Worm (Caenorhabditis elegans) whole organism, L4 larva: Measurements from ENCODE around the gene ghi-1.

Experiments
- D1046.2 ChIP-seq: fragments of 200-800 bp; sonication (Bioruptor generic); IDR thresholded peaks from 2 replicates; pipeline ENCODE4 v1.3.6; 2022; ENCODE audit warnings: missing genetic modification characterization, missing compliant biosample characterization
- F10B5.3 ChIP-seq: sonication (generic microtip); optimal IDR thresholded peaks from 2 replicates; lab custom pipeline; 2016; ENCODE audit warnings: mild to moderate bottlenecking, missing genetic modification characterization, missing compliant biosample characterization
- R02D3.7 ChIP-seq: fragments of 150-350 bp; sonication (generic microtip); optimal IDR thresholded peaks from 3 replicates; lab custom pipeline; 2014; ENCODE audit warnings: missing biosample characterization, missing genetic modification characterization
- T26A8.4 ChIP-seq: fragments of 200-800 bp; sonication (Bioruptor generic); IDR thresholded peaks from 2 replicates; pipeline ENCODE4 v1.3.6; 2022; ENCODE audit warnings: missing genetic modification characterization, missing compliant biosample characterization
- Y48G9A.11 ChIP-seq: fragments of 200-800 bp; sonication (Bioruptor generic); IDR thresholded peaks from 2 replicates; pipeline ENCODE4 v1.3.6; 2022; ENCODE audit warnings: missing genetic modification reagents, missing genetic modification characterization, missing compliant biosample characterization
- aha-1 ChIP-seq: fragments of 150-350 bp; peaks from one replicate; lab custom pipeline; 2014; ENCODE audit warnings: missing biosample characterization, missing genetic modification characterization
- ceh-20 ChIP-seq: fragments of 200-800 bp; sonication (Bioruptor generic); IDR thresholded peaks from 2 replicates; pipeline ENCODE4 v1.3.6; 2022; ENCODE audit warnings: missing genetic modification reagents, missing genetic modification characterization, missing compliant biosample characterization
- ceh-32 ChIP-seq: sonication (generic microtip); optimal IDR thresholded peaks from 2 replicates; lab custom pipeline; 2016; ENCODE audit warnings: mild to moderate bottlenecking, missing genetic modification characterization, missing compliant biosample characterization; ENCODE audit not compliant: poor library complexity
- ceh-82 ChIP-seq: sonication (generic microtip); optimal IDR thresholded peaks from 2 replicates; lab custom pipeline; 2017; ENCODE audit warnings: missing biosample characterization, missing genetic modification characterization
- ces-1 ChIP-seq: fragments of 150-350 bp; sonication (generic microtip); optimal IDR thresholded peaks from 4 replicates; lab custom pipeline; 2014; ENCODE audit warnings: missing biosample characterization, missing genetic modification reagents, missing genetic modification characterization
- ctbp-1 ChIP-seq: fragments of 200-800 bp; sonication (Bioruptor generic); IDR thresholded peaks from 2 replicates; pipeline ENCODE4 v1.3.6; 2022; ENCODE audit warnings: missing genetic modification reagents, missing genetic modification characterization, missing compliant biosample characterization
- daf-16 ChIP-seq, 3 experiments: sonication (generic microtip); optimal IDR thresholded peaks; 2 replicates each; lab custom pipeline; 2016 to 2017; ENCODE audit warnings: missing genetic modification characterization in 3 of 3, missing genetic modification reagents in 3 of 3, mild to moderate bottlenecking in 2 of 3, missing compliant biosample characterization in 2 of 3, missing biosample characterization in 1 of 3, moderate library complexity in 1 of 3
- daf-19 ChIP-seq: fragments of 200-800 bp; sonication (Bioruptor generic); conservative IDR thresholded peaks from 2 replicates; pipeline ENCODE4 v1.3.6; 2022; ENCODE audit warnings: missing genetic modification characterization, missing compliant biosample characterization
- dmd-6 ChIP-seq: fragments of 200-800 bp; sonication (Bioruptor generic); IDR thresholded peaks from 2 replicates; pipeline ENCODE4 v1.3.6; 2022; ENCODE audit warnings: missing genetic modification reagents, missing genetic modification characterization, missing compliant biosample characterization
- dve-1 ChIP-seq: sonication (generic microtip); optimal IDR thresholded peaks from 2 replicates; lab custom pipeline; 2017; ENCODE audit warnings: antibody characterized with exemption, mild to moderate bottlenecking, missing genetic modification characterization, missing compliant biosample characterization; ENCODE audit not compliant: insufficient read depth
- egl-27 ChIP-seq: sonication (generic microtip); optimal IDR thresholded peaks from 3 replicates; lab custom pipeline; 2017; ENCODE audit warnings: missing biosample characterization, missing genetic modification reagents, missing genetic modification characterization
- egl-43 ChIP-seq: fragments of 200-800 bp; sonication (Bioruptor generic); IDR thresholded peaks from 2 replicates; pipeline ENCODE4 v1.3.6; 2022; ENCODE audit warnings: missing genetic modification reagents, missing genetic modification characterization, missing compliant biosample characterization
- fkh-10 ChIP-seq: fragments of 150-350 bp; optimal IDR thresholded peaks from 2 replicates; lab custom pipeline; 2014; ENCODE audit warnings: missing biosample characterization, missing genetic modification reagents, missing genetic modification characterization
- gei-8 ChIP-seq: fragments of 200-800 bp; sonication (Bioruptor generic); optimal IDR thresholded peaks from 2 replicates; lab custom pipeline; 2018; ENCODE audit warnings: mild to moderate bottlenecking, missing genetic modification characterization, missing compliant biosample characterization
- hif-1 ChIP-seq, 2 experiments: sonication (generic microtip); optimal IDR thresholded peaks; 2 replicates each; lab custom pipeline; 2016 to 2017; ENCODE audit warnings: missing compliant biosample characterization in 2 of 2, missing genetic modification characterization in 2 of 2, missing genetic modification reagents in 2 of 2, missing genotype in 2 of 2, mild to moderate bottlenecking in 1 of 2
- hlh-11 ChIP-seq: fragments of 200-800 bp; sonication (Bioruptor generic); optimal IDR thresholded peaks from 2 replicates; lab custom pipeline; 2018; ENCODE audit warnings: mild to moderate bottlenecking, missing genetic modification characterization, missing compliant biosample characterization
- hlh-30 ChIP-seq: sonication (generic microtip); optimal IDR thresholded peaks from 2 replicates; lab custom pipeline; 2017; ENCODE audit warnings: antibody characterized with exemption, mild to moderate bottlenecking, missing genetic modification characterization, missing compliant biosample characterization; ENCODE audit not compliant: insufficient read depth
- hmg-1.1 ChIP-seq: fragments of 200-800 bp; sonication (Bioruptor generic); IDR thresholded peaks from 2 replicates; pipeline ENCODE4 v1.3.6; 2022; ENCODE audit warnings: missing genetic modification reagents, missing genetic modification characterization, missing compliant biosample characterization
- lin-1 ChIP-seq: fragments of 200-800 bp; sonication (Bioruptor generic); IDR thresholded peaks from 2 replicates; pipeline ENCODE4 v1.3.6; 2022; ENCODE audit warnings: missing genetic modification reagents, missing genetic modification characterization, missing compliant biosample characterization
- lsy-2 ChIP-seq, 2 experiments: fragments of 150-350 bp in 1 of 2; sonication (generic microtip) in 1 of 2; optimal IDR thresholded peaks; 2 replicates each; lab custom pipeline; 2014 to 2017; ENCODE audit warnings: missing biosample characterization in 2 of 2, missing genetic modification characterization in 2 of 2
- madf-9 ChIP-seq: fragments of 200-800 bp; sonication (Bioruptor generic); conservative IDR thresholded peaks from 2 replicates; pipeline ENCODE4 v1.3.6; 2022; ENCODE audit warnings: missing genetic modification reagents, missing genetic modification characterization, missing compliant biosample characterization
- mdl-1 ChIP-seq, 2 experiments: fragments of 150-350 bp in 1 of 2; sonication (generic microtip) in 1 of 2; optimal IDR thresholded peaks; 2 replicates each; lab custom pipeline; 2014 to 2017; ENCODE audit warnings: missing biosample characterization in 2 of 2, missing genetic modification characterization in 2 of 2
- mep-1 ChIP-seq: fragments of 150-350 bp; sonication (generic microtip); optimal IDR thresholded peaks from 3 replicates; lab custom pipeline; 2014; ENCODE audit warnings: missing biosample characterization, missing genetic modification characterization
- mes-2 ChIP-seq: sonication (generic microtip); optimal IDR thresholded peaks from 2 replicates; lab custom pipeline; 2016; ENCODE audit warnings: missing genotype, mild to moderate bottlenecking, missing genetic modification characterization, missing compliant biosample characterization; ENCODE audit not compliant: poor library complexity, severe bottlenecking
- nhr-111 ChIP-seq: fragments of 200-800 bp; sonication (Bioruptor generic); optimal IDR thresholded peaks from 2 replicates; lab custom pipeline; 2018; ENCODE audit warnings: mild to moderate bottlenecking, missing genetic modification characterization, missing compliant biosample characterization
- nhr-42 ChIP-seq: fragments of 200-800 bp; sonication (Bioruptor generic); IDR thresholded peaks from 2 replicates; pipeline ENCODE4 v1.3.6; 2022; ENCODE audit warnings: missing genetic modification characterization, missing compliant biosample characterization
- nhr-48 ChIP-seq: sonication (generic microtip); optimal IDR thresholded peaks from 2 replicates; lab custom pipeline; 2016; ENCODE audit warnings: mild to moderate bottlenecking, missing genetic modification characterization, missing compliant biosample characterization
- nhr-76 ChIP-seq: fragments of 150-350 bp; optimal IDR thresholded peaks from 2 replicates; lab custom pipeline; 2014; ENCODE audit warnings: missing biosample characterization, missing genetic modification characterization
- nhr-77 ChIP-seq: fragments of 150-350 bp; optimal IDR thresholded peaks from 2 replicates; lab custom pipeline; 2014; ENCODE audit warnings: missing biosample characterization, missing genetic modification characterization
- pha-4 ChIP-seq, 2 experiments: fragments of 150-350 bp in 1 of 2; fragments of 200-800 bp in 1 of 2; sonication (Bioruptor generic) in 1 of 2; IDR thresholded peaks in 1 of 2; optimal IDR thresholded peaks in 1 of 2; 2 replicates each; pipeline versions ENCODE4 v1.3.6 to Lab custom; 2014 to 2022; ENCODE audit warnings: missing genetic modification characterization in 2 of 2, missing genetic modification reagents in 2 of 2, missing biosample characterization in 1 of 2, missing compliant biosample characterization in 1 of 2
- sdz-12 ChIP-seq: fragments of 200-800 bp; sonication (Bioruptor generic); optimal IDR thresholded peaks from 2 replicates; lab custom pipeline; 2018; ENCODE audit warnings: mild to moderate bottlenecking, missing genetic modification characterization, missing compliant biosample characterization
- unc-130 ChIP-seq: sonication (generic microtip); optimal IDR thresholded peaks from 2 replicates; lab custom pipeline; 2016; ENCODE audit warnings: missing genetic modification reagents, missing genetic modification characterization, missing compliant biosample characterization
- unc-39 ChIP-seq: sonication (generic microtip); optimal IDR thresholded peaks from 2 replicates; lab custom pipeline; 2017; ENCODE audit warnings: missing biosample characterization, missing genetic modification characterization
- unc-62 ChIP-seq, 3 experiments: fragments of 150-350 bp in 1 of 3; sonication (generic microtip); optimal IDR thresholded peaks in 2 of 3; peaks in 1 of 3; 1 replicate in 1 of 3; 2 replicates in 2 of 3; lab custom pipeline; 2014 to 2017; ENCODE audit warnings: missing biosample characterization in 3 of 3, missing genetic modification characterization in 3 of 3, missing genetic modification reagents in 3 of 3, missing genotype in 1 of 3
- vab-7 ChIP-seq: fragments of 200-800 bp; sonication (Bioruptor generic); IDR thresholded peaks from 2 replicates; pipeline ENCODE4 v1.3.6; 2022; ENCODE audit warnings: missing genetic modification reagents, missing genetic modification characterization, missing compliant biosample characterization
- ztf-7 ChIP-seq: fragments of 150-350 bp; optimal IDR thresholded peaks from 2 replicates; lab custom pipeline; 2014; ENCODE audit warnings: missing biosample characterization, missing genetic modification characterization

The ghi-1 gene

ce11 chrII:11619895-11620439 lies 26.6 kb upstream of the ghi-1 start (continued):
- TF ChIP-seq ceh-32 (peak; percentile 16), madf-9 (GFP tag; lab: Robert Waterston, UW) (peak; percentile 17; the same call in 1 of the 2 replicates), nhr-48 (tag; lab: Kevin White, UChicago) (peak; percentile 90), lin-1 (GFP tag; lab: Robert Waterston, UW) (no peak; the same call in 1 of the 2 replicates), lsy-2 (tag; optimal IDR thresholded peaks at IDR 0.05; lab: Kevin White, UChicago) (peak; percentile 64 to 70), nhr-42 (GFP tag; lab: Robert Waterston, UW) (peak; percentile 63; the same call in 1 of the 2 replicates), daf-16 (GFP tag; optimal IDR thresholded peaks at IDR 0.05; lab: Kevin White, UChicago) (peak; percentile 37 to 82), daf-16 (tag; optimal IDR thresholded peaks at IDR 0.05; lab: Kevin White, UChicago) (peak; percentile 43), sdz-12 (GFP tag; lab: Kevin White, UChicago) (no peak), ctbp-1 (peak; percentile 81), vab-7 (GFP tag; lab: Robert Waterston, UW) (peak; percentile 60; the same call in 1 of the 2 replicates), T26A8.4 (GFP tag; lab: Robert Waterston, UW) (peak; percentile 75; the same call in 1 of the 2 replicates), ceh-82 (tag; lab: Kevin White, UChicago) (no peak), ztf-7 (tag; lab: Kevin White, UChicago) (no peak), egl-27 (no peak), D1046.2 (GFP tag; lab: Robert Waterston, UW) (peak; percentile 67; the same call in 1 of the 2 replicates), unc-62 (GFP tag; optimal IDR thresholded peaks at IDR 0.05 in 1 of 2; lab: Kevin White, UChicago) (peak in 1 of 2 experiments; percentile 70), unc-62 (tag; optimal IDR thresholded peaks at IDR 0.05; lab: Kevin White, UChicago) (no peak)

ce11 chrII:11620630-11621246 lies 25.8 kb upstream of the ghi-1 start:
- TF ChIP-seq R02D3.7 (tag; lab: Kevin White, UChicago) (no peak), mep-1 (no peak), lsy-2 (tag; optimal IDR thresholded peaks at IDR 0.05; lab: Kevin White, UChicago) (peak in 1 of 2 experiments; percentile 1), pha-4 (GFP tag; IDR thresholded peaks at IDR 0.05; lab: Robert Waterston, UW) (no peak), pha-4 (tag; optimal IDR thresholded peaks at IDR 0.05; lab: Kevin White, UChicago) (peak; percentile 56)

DNA sequence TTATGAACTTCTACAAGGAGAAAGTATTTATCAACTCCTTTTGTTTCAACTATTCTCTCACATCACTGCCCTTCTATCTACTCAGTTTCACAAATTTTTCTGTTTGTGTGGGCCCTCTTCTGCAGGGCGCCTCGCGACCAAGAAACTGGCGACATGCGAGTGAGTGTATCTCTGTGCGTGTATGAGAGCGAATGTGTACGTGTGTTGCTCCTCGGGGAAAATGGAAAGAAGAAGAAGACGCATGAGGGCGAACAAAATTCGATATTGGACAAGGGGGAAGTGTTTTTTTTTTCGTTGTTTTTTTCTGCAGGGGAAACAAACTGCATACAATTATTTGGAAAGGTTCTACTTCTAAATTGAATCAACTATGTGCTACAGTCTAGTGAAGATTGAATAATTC lies 25.0 kb upstream of the ghi-1 start:
- TF ChIP-seq aha-1 (tag; lab: Kevin White, UChicago), result peak; percentile 26
- TF ChIP-seq Y48G9A.11 (GFP tag; lab: Robert Waterston, UW), result no peak
- peak in 1 of 2 experiments; percentile 37 for TF ChIP-seq lsy-2 (tag; optimal IDR thresholded peaks at IDR 0.05; lab: Kevin White, UChicago)
- no peak for TF ChIP-seq R02D3.7 (tag; lab: Kevin White, UChicago)
- no peak for TF ChIP-seq daf-19
- peak; percentile 19 for TF ChIP-seq dve-1
- peak in 1 of 2 experiments; percentile 11 for TF ChIP-seq daf-16 (GFP tag; optimal IDR thresholded peaks at IDR 0.05; lab: Kevin White, UChicago)
- TF ChIP-seq daf-16 (tag; optimal IDR thresholded peaks at IDR 0.05; lab: Kevin White, UChicago), result no peak
- peak; percentile 14 for TF ChIP-seq fkh-10 (GFP tag; lab: Kevin White, UChicago)
- TF ChIP-seq mes-2 (tag; lab: Kevin White, UChicago), result peak; percentile 7
- TF ChIP-seq nhr-76 (tag; lab: Kevin White, UChicago), result no peak
- TF ChIP-seq hlh-11 (tag; lab: Kevin White, UChicago), result peak; percentile 7
- TF ChIP-seq egl-27, result no peak
- TF ChIP-seq nhr-77, result no peak
- no peak for TF ChIP-seq unc-39 (tag; lab: Kevin White, UChicago)
- peak; percentile 51 for TF ChIP-seq hmg-1.1 (GFP tag; lab: Robert Waterston, UW)
- TF ChIP-seq egl-43, result 0 out of 2 replicates have a peak, but pooled peaks have one; percentile 12
- no peak for TF ChIP-seq gei-8 (GFP tag; lab: Kevin White, UChicago)
- TF ChIP-seq hlh-30 (tag; lab: Kevin White, UChicago), result peak; percentile 46
- no peak for TF ChIP-seq nhr-111 (GFP tag; lab: Kevin White, UChicago)
- no peak for TF ChIP-seq dmd-6 (GFP tag; lab: Robert Waterston, UW)
- no peak for TF ChIP-seq ceh-20 (GFP tag; lab: Robert Waterston, UW)
- TF ChIP-seq unc-62 (GFP tag; optimal IDR thresholded peaks at IDR 0.05 in 1 of 2; lab: Kevin White, UChicago), result no peak
- TF ChIP-seq unc-62 (tag; optimal IDR thresholded peaks at IDR 0.05; lab: Kevin White, UChicago), result no peak
- TF ChIP-seq ces-1, result peak; percentile 27
- peak in 1 of 2 experiments; percentile 18 for TF ChIP-seq hif-1 (tag; optimal IDR thresholded peaks at IDR 0.05; lab: Kevin White, UChicago)
- no peak for TF ChIP-seq F10B5.3 (tag; lab: Kevin White, UChicago)
- TF ChIP-seq ceh-32, result no peak
- TF ChIP-seq mdl-1 (tag; optimal IDR thresholded peaks at IDR 0.05; lab: Kevin White, UChicago), result peak in 1 of 2 experiments; percentile 55
- no peak for TF ChIP-seq unc-130 (GFP tag; lab: Kevin White, UChicago)
